Worm (Caenorhabditis elegans) whole organism, L3 larva: ENCODE results near the gene R155.5.

Experiments
- R02D3.7 ChIP-seq: fragments of 150-350 bp; optimal IDR thresholded peaks from 2 replicates; lab custom pipeline; 2014; ENCODE audit warnings: missing biosample characterization, missing genetic modification characterization
- ZK546.5 ChIP-seq: sonication (generic microtip); optimal IDR thresholded peaks from 2 replicates; lab custom pipeline; 2017; ENCODE audit warnings: missing biosample characterization, missing genetic modification characterization
- aly-2 ChIP-seq: fragments of 150-350 bp; optimal IDR thresholded peaks from 2 replicates; lab custom pipeline; 2014; ENCODE audit warnings: missing biosample characterization, missing genetic modification characterization
- ceh-16 ChIP-seq: sonication (generic microtip); optimal IDR thresholded peaks from 2 replicates; lab custom pipeline; 2017; ENCODE audit warnings: missing biosample characterization, missing genetic modification characterization
- ceh-28 ChIP-seq: fragments of 150-350 bp; optimal IDR thresholded peaks from 2 replicates; lab custom pipeline; 2014; ENCODE audit warnings: missing biosample characterization, missing genetic modification reagents, missing genetic modification characterization
- ceh-82 ChIP-seq: fragments of 150-350 bp; optimal IDR thresholded peaks from 2 replicates; lab custom pipeline; 2014; ENCODE audit warnings: missing biosample characterization, missing genetic modification characterization
- daf-12 ChIP-seq: fragments of 150-350 bp; optimal IDR thresholded peaks from 2 replicates; lab custom pipeline; 2014; ENCODE audit warnings: missing biosample characterization, missing genetic modification reagents, missing genetic modification characterization
- egl-27 ChIP-seq: sonication (generic microtip); optimal IDR thresholded peaks from 4 replicates; lab custom pipeline; 2017; ENCODE audit warnings: missing biosample characterization, missing genetic modification reagents, missing genetic modification characterization
- egl-5 ChIP-seq: fragments of 150-350 bp; optimal IDR thresholded peaks from 2 replicates; lab custom pipeline; 2017; ENCODE audit warnings: missing biosample characterization, missing genetic modification reagents, missing genetic modification characterization, inconsistent platforms
- elt-2 ChIP-seq: sonication (generic microtip); optimal IDR thresholded peaks from 2 replicates; lab custom pipeline; 2016; ENCODE audit warnings: missing genetic modification reagents, mild to moderate bottlenecking, missing genetic modification characterization, missing compliant biosample characterization
- eor-1 ChIP-seq, 2 experiments: fragments of 150-350 bp; optimal IDR thresholded peaks; 2 replicates each; lab custom pipeline; 2014 to 2018; ENCODE audit warnings: missing biosample characterization in 2 of 2, missing genetic modification characterization in 2 of 2
- fkh-10 ChIP-seq: sonication (generic microtip); optimal IDR thresholded peaks from 2 replicates; lab custom pipeline; 2017; ENCODE audit warnings: missing biosample characterization, missing genetic modification reagents, missing genetic modification characterization
- fos-1 ChIP-seq: fragments of 150-350 bp; optimal IDR thresholded peaks from 2 replicates; lab custom pipeline; 2014; ENCODE audit warnings: missing biosample characterization, missing genetic modification characterization
- hmg-11 ChIP-seq: sonication (generic microtip); optimal IDR thresholded peaks from 2 replicates; lab custom pipeline; 2016; ENCODE audit warnings: missing genetic modification characterization, missing compliant biosample characterization
- jun-1 ChIP-seq: fragments of 150-350 bp; optimal IDR thresholded peaks from 2 replicates; lab custom pipeline; 2014; ENCODE audit warnings: missing biosample characterization, missing genetic modification reagents, missing genetic modification characterization
- lin-39 ChIP-seq: fragments of 150-350 bp; optimal IDR thresholded peaks from 2 replicates; lab custom pipeline; 2018; ENCODE audit warnings: missing biosample characterization, missing genetic modification reagents, missing genetic modification characterization
- mml-1 ChIP-seq: fragments of 150-350 bp; sonication (generic microtip); optimal IDR thresholded peaks from 3 replicates; lab custom pipeline; 2014; ENCODE audit warnings: missing biosample characterization, missing genetic modification characterization
- nfya-1 ChIP-seq: sonication (generic microtip); optimal IDR thresholded peaks from 2 replicates; lab custom pipeline; 2017; ENCODE audit warnings: missing genetic modification characterization, mild to moderate bottlenecking, missing compliant biosample characterization, antibody characterized with exemption, moderate library complexity; ENCODE audit not compliant: insufficient read depth
- nhr-12 ChIP-seq: fragments of 150-350 bp; optimal IDR thresholded peaks from 2 replicates; lab custom pipeline; 2014; ENCODE audit warnings: missing biosample characterization, missing genetic modification characterization
- nhr-23 ChIP-seq: fragments of 150-350 bp; optimal IDR thresholded peaks from 2 replicates; lab custom pipeline; 2014; ENCODE audit warnings: missing biosample characterization, missing genetic modification reagents, missing genetic modification characterization
- nhr-237 ChIP-seq: fragments of 150-350 bp; optimal IDR thresholded peaks from 2 replicates; lab custom pipeline; 2014; ENCODE audit warnings: missing biosample characterization, missing genetic modification characterization
- nhr-25 ChIP-seq: sonication (generic microtip); optimal IDR thresholded peaks from 2 replicates; lab custom pipeline; 2017; ENCODE audit warnings: missing biosample characterization, missing genetic modification characterization
- nhr-28 ChIP-seq: fragments of 150-350 bp; optimal IDR thresholded peaks from 2 replicates; lab custom pipeline; 2014; ENCODE audit warnings: missing biosample characterization, missing genetic modification characterization
- nhr-67 ChIP-seq: fragments of 150-350 bp; optimal IDR thresholded peaks from 2 replicates; lab custom pipeline; 2014; ENCODE audit warnings: missing biosample characterization, missing genetic modification characterization
- nhr-76 ChIP-seq: fragments of 150-350 bp; sonication (generic microtip); optimal IDR thresholded peaks from 5 replicates; lab custom pipeline; 2014; ENCODE audit warnings: missing biosample characterization, missing genetic modification characterization
- nhr-77 ChIP-seq: fragments of 150-350 bp; optimal IDR thresholded peaks from 2 replicates; lab custom pipeline; 2014; ENCODE audit warnings: missing biosample characterization, missing genetic modification characterization
- pha-4 ChIP-seq: fragments of 150-350 bp; optimal IDR thresholded peaks from 2 replicates; lab custom pipeline; 2014; ENCODE audit warnings: missing biosample characterization, missing genetic modification reagents, missing genetic modification characterization
- pqm-1 ChIP-seq: fragments of 150-350 bp; optimal IDR thresholded peaks from 2 replicates; lab custom pipeline; 2017; ENCODE audit warnings: missing biosample characterization, missing genetic modification characterization, inconsistent platforms
- skn-1 ChIP-seq: fragments of 150-350 bp; optimal IDR thresholded peaks from 2 replicates; lab custom pipeline; 2014; ENCODE audit warnings: missing biosample characterization, missing genetic modification characterization
- tbx-2 ChIP-seq: sonication (generic microtip); optimal IDR thresholded peaks from 2 replicates; lab custom pipeline; 2016; ENCODE audit warnings: mild to moderate bottlenecking, missing genetic modification characterization, missing compliant biosample characterization
- unc-39 ChIP-seq: sonication (generic microtip); optimal IDR thresholded peaks from 4 replicates; lab custom pipeline; 2017; ENCODE audit warnings: missing biosample characterization, missing genetic modification characterization
- ztf-11 ChIP-seq: fragments of 150-350 bp; optimal IDR thresholded peaks from 2 replicates; lab custom pipeline; 2014; ENCODE audit warnings: missing biosample characterization, missing genetic modification characterization
- ztf-4 ChIP-seq: fragments of 150-350 bp; optimal IDR thresholded peaks from 2 replicates; lab custom pipeline; 2014; ENCODE audit warnings: missing biosample characterization, missing genetic modification characterization

The R155.5 gene

ce11 chrIII:1934141-1934540 is 36.2 kb downstream of the R155.5 start:
- TF ChIP-seq nhr-237 (tag; lab: Kevin White, UChicago) (no peak), hmg-11 (tag; lab: Kevin White, UChicago) (no peak), nhr-25 (tag; lab: Kevin White, UChicago) (no peak), egl-5 (no peak), jun-1 (tag; lab: Kevin White, UChicago) (no peak), daf-12 (tag; lab: Kevin White, UChicago) (no peak), pha-4 (tag; lab: Kevin White, UChicago) (no peak), nhr-23 (no peak), tbx-2 (tag; lab: Kevin White, UChicago) (no peak), aly-2 (tag; lab: Kevin White, UChicago) (no peak), ztf-4 (tag; lab: Kevin White, UChicago) (no peak)

- TF ChIP-seq mml-1 (tag; lab: Kevin White, UChicago) (no peak), nhr-25 (tag; lab: Kevin White, UChicago) (no peak)
These were observed 38.3 kb downstream of the R155.5 start for ce11 chrIII:1932018-1932417.

ce11 chrIII:1931509-1931908 is 38.8 kb downstream of the R155.5 start:
- TF ChIP-seq ZK546.5 (tag; lab: Kevin White, UChicago) (no peak), nhr-25 (tag; lab: Kevin White, UChicago) (no peak), daf-12 (tag; lab: Kevin White, UChicago) (no peak), eor-1 (tag; optimal IDR thresholded peaks at IDR 0.05; lab: Kevin White, UChicago) (no peak), nhr-12 (tag; lab: Kevin White, UChicago) (no peak), ceh-82 (no peak), nhr-77 (tag; lab: Kevin White, UChicago) (no peak), ztf-11 (no peak), ztf-4 (tag; lab: Kevin White, UChicago) (no peak), fkh-10 (GFP tag; lab: Kevin White, UChicago) (no peak), ceh-28 (tag; lab: Kevin White, UChicago) (no peak), nhr-237 (tag; lab: Kevin White, UChicago) (no peak), fos-1 (no peak), pqm-1 (tag; lab: Kevin White, UChicago) (no peak), ceh-16 (tag; lab: Kevin White, UChicago) (no peak), skn-1 (tag; lab: Kevin White, UChicago) (no peak), egl-27 (tag; lab: Kevin White, UChicago) (no peak), unc-39 (tag; lab: Kevin White, UChicago) (no peak), R02D3.7 (tag; lab: Kevin White, UChicago) (no peak), mml-1 (tag; lab: Kevin White, UChicago) (no peak)

DNA sequence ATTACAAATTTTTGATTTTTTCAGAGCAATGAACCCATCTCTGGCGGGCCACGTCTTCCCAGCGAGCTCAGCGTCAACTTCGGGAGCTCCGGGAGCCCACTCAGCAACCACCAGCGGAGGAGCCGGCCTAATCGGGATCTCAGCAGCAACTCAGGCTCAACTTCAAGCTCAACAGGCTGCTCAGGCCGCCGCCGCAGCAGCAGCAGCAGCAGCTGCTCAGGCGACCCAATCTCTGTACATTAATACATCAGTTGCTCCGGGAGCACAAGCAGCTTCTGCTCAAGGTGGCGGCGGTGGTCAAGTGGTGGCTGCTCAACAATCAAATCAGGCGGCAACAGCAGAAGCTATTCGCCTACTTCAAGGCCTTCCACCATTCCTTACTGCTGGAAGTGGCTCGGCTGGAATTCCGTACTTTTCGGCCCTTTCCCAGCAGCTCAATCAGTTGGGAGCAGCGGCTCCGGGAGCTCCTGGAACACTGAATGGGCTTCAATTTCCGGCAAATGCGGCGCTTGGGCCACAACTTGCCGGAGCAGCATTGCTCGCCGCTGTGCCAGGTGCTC is 39.5 kb downstream of the R155.5 start:
- TF ChIP-seq pqm-1 (tag; lab: Kevin White, UChicago) (no peak), ceh-28 (tag; lab: Kevin White, UChicago) (no peak)
- TF ChIP-seq, all 47 proteins: peak for 0

- TF ChIP-seq elt-2 (no peak), nhr-67 (no peak), nhr-28 (tag; lab: Kevin White, UChicago) (no peak), ceh-16 (tag; lab: Kevin White, UChicago) (no peak), lin-39 (tag; lab: Kevin White, UChicago) (no peak), aly-2 (tag; lab: Kevin White, UChicago) (no peak), daf-12 (tag; lab: Kevin White, UChicago) (no peak), nhr-23 (no peak), nfya-1 (tag; lab: Kevin White, UChicago) (no peak), pqm-1 (tag; lab: Kevin White, UChicago) (no peak), nhr-25 (tag; lab: Kevin White, UChicago) (no peak), nhr-76 (tag; lab: Kevin White, UChicago) (no peak)
These were observed 41.4 kb downstream of the R155.5 start for ce11 chrIII:1928741-1929499.
